Worm (Caenorhabditis elegans): ENCODE data around the gene F44E2.7.

DNA sequence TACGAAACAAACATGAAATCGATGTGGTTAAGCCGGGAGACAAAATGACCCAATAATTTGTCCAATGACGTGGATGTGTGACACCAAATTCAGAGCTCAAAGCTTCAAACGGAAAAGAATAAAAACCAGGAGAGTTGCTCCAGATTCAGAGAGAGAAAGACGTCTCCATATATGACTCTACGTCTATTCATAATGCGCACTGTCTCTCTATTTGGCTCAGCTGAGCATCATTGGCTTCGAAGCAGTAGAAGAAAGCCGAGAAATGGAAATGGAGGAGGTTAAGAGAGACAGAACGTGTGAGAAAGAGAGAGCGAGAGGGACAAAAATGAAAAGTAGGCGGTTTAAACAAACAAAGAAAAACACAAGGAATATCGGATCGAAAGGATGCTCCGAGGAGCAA is 38.0 kb upstream of the F44E2.7 start:
- TF ChIP-seq madf-5 (GFP tag; IDR thresholded peaks at IDR 0.05), result no peak
- TF ChIP-seq tag-97 (GFP tag; IDR thresholded peaks at IDR 0.05), result no peak
- TF ChIP-seq nhr-76 (tag; optimal IDR thresholded peaks at IDR 0.05), result no peak

Data from whole organism, L4 larva.